Fruit fly (Drosophila melanogaster): ENCODE measurements around the gene CG15362.

Gene CG15362

DNA sequence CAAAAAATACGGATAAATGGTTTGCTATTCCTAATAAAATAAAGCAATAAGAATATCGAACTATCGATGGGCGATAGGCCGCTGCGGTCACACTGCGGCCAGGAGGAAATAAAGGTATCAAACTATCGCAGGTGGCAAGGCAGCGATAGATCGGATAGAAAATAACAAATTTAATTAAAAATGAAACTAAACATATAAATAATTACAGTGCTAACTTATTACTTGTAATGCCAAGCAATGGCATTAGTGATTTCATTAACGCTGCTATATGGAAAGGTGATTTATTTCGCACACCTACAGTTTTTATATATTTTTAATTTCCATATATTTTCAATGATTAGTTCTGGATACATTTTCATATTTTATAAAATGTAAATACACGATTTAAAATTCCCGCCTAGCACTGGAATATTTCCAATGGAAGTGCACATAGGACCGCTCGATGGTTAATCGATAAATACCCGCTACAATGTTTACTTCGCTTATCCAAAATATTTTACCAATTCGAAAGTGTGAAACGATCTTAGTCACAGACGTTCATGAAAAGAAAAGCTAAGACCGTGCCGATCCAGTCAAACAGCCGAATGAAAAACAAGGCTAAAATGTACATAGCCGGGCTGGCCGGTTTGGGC is at the start of gene CG15362, which contains the start of gene CG15356:
Gene CG15362, plus strand, starts transcription at position 469 of the 632 bp plus-strand sequence.
Gene CG15356, minus strand, starts transcription at position 48 of the 632 bp plus-strand sequence.
- no peak for TF ChIP-seq CTCF (optimal IDR thresholded peaks at IDR 0.05)
- no peak for TF ChIP-seq CG8478 (optimal IDR thresholded peaks at IDR 0.05)

DNA sequence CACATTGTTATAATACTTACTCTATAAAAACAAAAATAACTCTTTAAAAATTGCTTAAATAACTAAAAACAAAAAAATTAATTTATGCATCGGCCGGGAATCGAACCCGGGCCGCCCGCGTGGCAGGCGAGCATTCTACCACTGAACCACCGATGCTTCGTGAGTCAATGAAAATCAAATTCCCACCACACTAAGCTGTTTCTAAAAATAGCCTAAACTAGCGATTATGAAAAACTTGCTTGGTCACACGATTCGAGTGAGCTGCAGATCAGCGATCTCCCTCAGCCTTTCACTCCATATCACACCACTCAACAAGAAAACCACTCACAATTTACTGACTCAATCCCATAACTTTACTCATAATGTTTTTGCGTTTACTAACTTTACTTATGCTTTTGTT is 43.0 kb upstream of the CG15362 start:
- TF ChIP-seq CTCF (optimal IDR thresholded peaks at IDR 0.05) (no peak), CG8478 (optimal IDR thresholded peaks at IDR 0.05) (no peak)

- TF ChIP-seq CTCF (optimal IDR thresholded peaks at IDR 0.05) (no peak), CG8478 (optimal IDR thresholded peaks at IDR 0.05) (no peak)
Observed at dm6 chr2L:1944473-1945110, 36.4 kb upstream of the CG15362 start.

dm6 chr2L:1945609-1946008 is 35.4 kb upstream of the CG15362 start, which contains the start of gene CG15357:
Gene CG15357, minus strand, starts transcription at chr2L:1945709.
- TF ChIP-seq CG8478 (optimal IDR thresholded peaks at IDR 0.05) (no peak), CTCF (optimal IDR thresholded peaks at IDR 0.05) (no peak)

DNA sequence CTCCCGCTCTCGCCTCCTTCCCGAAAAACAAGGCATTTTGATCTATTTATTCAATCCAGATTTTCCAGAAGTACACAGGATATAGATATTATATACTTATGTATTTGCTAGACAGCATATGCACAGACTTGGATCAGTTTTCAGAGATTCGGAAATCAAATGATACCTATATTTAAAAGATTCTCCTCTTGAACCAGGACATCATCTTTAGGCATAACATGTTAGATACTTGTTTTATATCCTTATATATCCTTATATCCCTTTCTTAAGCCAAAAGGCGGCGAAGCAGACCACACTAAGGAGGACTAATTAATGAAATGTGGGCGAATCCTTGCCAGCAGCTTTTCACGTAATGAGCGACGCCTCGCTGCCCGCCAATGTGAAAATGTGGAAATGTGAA is 34.3 kb upstream of the CG15362 start, which contains the start of gene CG33673:
Gene CG33673, minus strand, starts transcription at position 101 of the 400 bp plus-strand sequence.
- TF ChIP-seq CTCF (optimal IDR thresholded peaks at IDR 0.05) (no peak), CG8478 (optimal IDR thresholded peaks at IDR 0.05) (no peak)

DNA sequence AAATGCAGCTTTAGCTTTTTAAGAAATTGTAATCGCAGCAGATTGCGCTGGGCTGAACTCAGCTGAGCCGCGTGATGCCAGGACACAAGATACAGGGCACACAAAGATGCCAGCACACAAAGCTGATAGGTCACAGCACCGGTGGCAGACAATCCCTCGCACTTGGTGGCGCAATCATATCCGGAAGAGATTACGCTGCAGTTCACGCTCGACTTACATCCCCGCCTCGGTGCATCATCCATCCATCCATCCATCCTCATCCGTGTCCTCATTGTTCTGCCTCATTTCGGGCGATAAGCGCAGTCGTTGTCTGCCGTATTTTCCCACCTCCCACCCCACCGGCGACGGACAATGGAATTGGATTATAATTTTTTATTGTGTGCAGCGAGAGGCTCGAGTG is 33.0 kb upstream of the CG15362 start:
- TF ChIP-seq CG8478 (optimal IDR thresholded peaks at IDR 0.05) (no peak), CTCF (optimal IDR thresholded peaks at IDR 0.05) (no peak)

DNA sequence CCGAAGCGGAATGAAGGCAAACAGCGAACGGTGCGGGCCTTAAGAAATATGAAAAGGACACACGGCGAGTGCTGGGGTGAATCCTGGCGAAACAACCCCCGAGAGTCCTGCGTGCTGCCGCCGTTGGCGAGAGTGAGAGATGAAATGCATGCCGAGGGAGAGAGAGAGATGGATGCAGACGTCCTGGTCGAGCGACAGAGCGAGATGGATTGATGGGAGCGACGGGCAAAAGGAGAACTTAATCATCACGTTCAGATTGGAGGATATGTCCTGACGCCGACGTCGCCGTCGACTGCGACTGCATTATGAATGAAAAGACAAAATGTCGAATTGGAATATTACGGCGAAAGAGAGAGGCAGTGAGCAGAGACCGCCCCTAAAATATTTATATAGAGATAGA is 26.4 kb upstream of the CG15362 start:
- TF ChIP-seq CTCF (optimal IDR thresholded peaks at IDR 0.05) = peak; percentile 20 to 24
- TF ChIP-seq CG8478 (optimal IDR thresholded peaks at IDR 0.05) = no peak

DNA sequence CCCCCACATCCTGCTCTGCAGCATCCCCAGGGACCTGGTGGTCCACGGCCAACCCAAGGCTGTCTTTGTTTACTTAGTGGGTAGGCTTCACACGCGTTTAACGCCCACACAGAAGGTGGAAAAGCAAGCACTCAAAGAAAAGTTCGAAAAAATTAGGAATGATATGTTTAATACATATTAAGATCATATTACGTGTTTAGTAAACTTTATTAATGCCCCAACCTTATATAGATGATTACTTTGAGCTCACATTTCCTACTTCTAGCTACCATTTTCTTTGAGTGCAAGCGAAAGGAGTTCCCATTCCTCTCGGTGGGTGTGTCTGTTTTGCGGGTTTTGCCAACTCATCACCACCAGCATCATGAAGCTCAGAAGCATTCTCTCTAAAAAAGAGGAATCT is 21.6 kb upstream of the CG15362 start:
- TF ChIP-seq CG8478 (optimal IDR thresholded peaks at IDR 0.05) = no peak
- TF ChIP-seq CTCF (optimal IDR thresholded peaks at IDR 0.05) = no peak

DNA sequence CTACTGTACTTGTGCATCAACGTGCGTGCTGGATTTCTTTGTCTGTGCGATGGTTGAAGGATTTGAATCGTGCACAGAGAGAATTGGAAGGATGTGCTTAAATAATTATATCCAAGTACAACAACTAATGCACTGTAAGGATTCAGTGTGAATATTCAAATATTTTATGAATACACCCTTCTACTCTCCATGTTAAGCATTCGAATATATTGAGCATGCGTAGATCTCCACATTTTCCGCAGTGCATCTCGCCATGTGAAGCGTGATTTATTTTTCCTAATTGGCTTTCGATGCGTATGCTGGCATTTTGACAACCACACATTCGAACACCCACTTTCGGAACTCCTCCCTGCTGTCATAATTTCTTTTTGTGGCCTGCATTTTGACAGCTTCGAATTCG is 20.9 kb upstream of the CG15362 start:
- no peak for TF ChIP-seq CTCF (optimal IDR thresholded peaks at IDR 0.05)
- no peak for TF ChIP-seq CG8478 (optimal IDR thresholded peaks at IDR 0.05)

dm6 chr2L:1961932-1962496 is 19.0 kb upstream of the CG15362 start:
- no peak for TF ChIP-seq CTCF (optimal IDR thresholded peaks at IDR 0.05)
- TF ChIP-seq CG8478 (optimal IDR thresholded peaks at IDR 0.05) = no peak

DNA sequence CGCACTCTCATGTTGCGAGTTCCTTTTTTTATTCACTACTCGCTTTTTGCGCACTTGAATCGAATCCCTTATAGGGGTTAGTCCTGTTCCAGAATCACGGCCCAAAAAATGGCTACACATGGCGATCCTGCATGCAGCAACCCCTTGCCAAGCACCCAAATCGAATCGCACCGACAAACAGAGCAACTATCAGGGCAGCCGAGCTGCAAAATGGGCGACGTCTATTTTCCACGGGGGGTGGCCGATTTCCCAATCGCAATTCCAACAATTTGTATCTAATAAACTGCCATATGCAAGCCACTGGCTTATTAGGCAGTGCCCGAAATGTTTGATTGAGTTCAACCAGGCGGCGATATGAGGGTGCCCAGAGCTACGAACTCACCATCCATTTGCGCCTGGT is 13.7 kb upstream of the CG15362 start:
- no peak for TF ChIP-seq CTCF (optimal IDR thresholded peaks at IDR 0.05)
- TF ChIP-seq CG8478 (optimal IDR thresholded peaks at IDR 0.05) = no peak

DNA sequence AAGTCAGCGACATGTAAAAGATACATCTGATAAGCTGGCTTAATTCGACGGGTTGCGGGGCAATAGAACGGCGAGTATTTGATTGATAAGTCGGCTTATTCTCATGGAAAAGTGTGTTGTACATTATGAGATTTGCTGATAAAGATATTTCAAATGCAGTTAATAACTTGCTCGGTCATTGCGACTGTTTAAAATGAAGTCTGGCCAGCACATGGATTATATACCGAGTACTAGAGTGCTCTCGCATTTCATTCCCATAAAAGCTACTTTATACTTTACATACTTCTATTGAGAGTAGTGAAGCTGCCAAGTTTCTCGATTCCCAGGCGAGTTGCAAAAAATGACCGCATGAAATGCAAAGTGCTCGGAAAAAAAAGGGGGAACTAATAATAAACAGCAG is 13.1 kb upstream of the CG15362 start:
- TF ChIP-seq CG8478 (optimal IDR thresholded peaks at IDR 0.05) (no peak), CTCF (optimal IDR thresholded peaks at IDR 0.05) (no peak)

dm6 chr2L:1970312-1970929 is 10.6 kb upstream of the CG15362 start, which contains the start of gene erm:
Gene erm, minus strand, starts transcription at chr2L:1970362.
- TF ChIP-seq CG8478 (optimal IDR thresholded peaks at IDR 0.05) (peak; percentile 10), CTCF (optimal IDR thresholded peaks at IDR 0.05) (no peak)

DNA sequence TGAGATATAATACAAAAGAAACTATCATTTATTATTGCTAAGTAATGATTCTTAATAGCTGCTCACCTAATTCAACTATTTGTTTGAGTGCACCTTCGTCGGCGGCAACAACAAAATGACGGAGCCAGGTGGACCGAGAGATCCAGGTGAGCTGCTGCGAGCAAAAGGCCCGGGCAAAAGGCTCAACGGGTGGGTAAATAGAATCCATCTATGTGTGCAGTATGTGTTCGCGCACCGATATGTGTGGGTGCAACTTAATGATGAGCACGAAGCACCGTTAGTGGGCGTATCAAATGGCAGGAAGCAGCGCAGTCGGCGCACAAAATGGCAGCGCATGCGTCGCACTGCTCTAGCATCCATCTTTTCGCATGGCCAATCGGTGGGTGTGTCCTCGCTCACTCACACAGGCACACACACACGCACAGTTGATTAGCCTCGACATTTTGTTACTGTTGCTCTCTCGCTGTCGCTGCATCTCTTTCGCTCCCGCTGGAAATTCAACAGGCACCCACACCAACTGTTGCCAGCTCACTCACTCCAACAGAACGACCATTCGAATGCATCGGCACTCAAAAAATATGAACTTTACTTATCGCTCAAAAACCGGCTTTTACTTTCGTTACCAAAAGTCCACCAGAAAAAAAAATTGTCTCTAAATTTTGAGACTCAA is 8.4 kb upstream of the CG15362 start:
- TF ChIP-seq CTCF (optimal IDR thresholded peaks at IDR 0.05) (peak; percentile 27 to 49), CG8478 (optimal IDR thresholded peaks at IDR 0.05) (peak; percentile 49)

DNA sequence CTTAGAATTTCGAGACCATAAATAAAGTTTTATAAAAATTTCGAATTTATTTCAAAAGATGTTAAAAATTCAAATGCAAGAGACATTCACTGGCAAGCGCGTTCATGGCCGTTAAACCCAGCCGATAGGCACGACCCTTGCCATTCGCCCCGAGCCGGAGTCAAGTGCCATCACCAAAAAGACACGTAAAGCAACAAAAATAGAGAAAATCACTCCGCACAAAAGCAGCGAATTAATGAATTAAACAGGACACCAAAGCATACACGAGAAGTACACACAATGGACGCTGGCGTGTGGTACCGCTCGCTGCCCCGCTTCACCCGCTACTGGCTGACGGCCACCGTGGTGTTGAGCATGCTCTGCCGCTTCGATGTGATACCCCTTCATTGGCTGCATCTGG is 7.0 kb upstream of the CG15362 start, which contains the start of gene Der-1:
Gene Der-1, plus strand, starts transcription at position 1 of the 400 bp plus-strand sequence.
- TF ChIP-seq CTCF (optimal IDR thresholded peaks at IDR 0.05) = peak; percentile 20 to 25
- TF ChIP-seq CG8478 (optimal IDR thresholded peaks at IDR 0.05) = no peak
